Worm (Caenorhabditis elegans) whole organism, L2 larva: ENCODE measurements around the gene srx-34.

Experiments used
- C34F6.9 ChIP-seq: fragments of 150-350 bp; optimal IDR thresholded peaks from 2 replicates; lab custom pipeline; 2014; ENCODE audit warnings: missing biosample characterization, missing genetic modification characterization
- F13H6.1 ChIP-seq: sonication (generic microtip); optimal IDR thresholded peaks from 2 replicates; lab custom pipeline; 2016; ENCODE audit warnings: missing genetic modification characterization, missing compliant biosample characterization
- R02D3.7 ChIP-seq: fragments of 150-350 bp; optimal IDR thresholded peaks from 2 replicates; lab custom pipeline; 2014; ENCODE audit warnings: missing biosample characterization, missing genetic modification characterization
- Y55F3AM.14 ChIP-seq: fragments of 200-800 bp; sonication (Bioruptor generic); optimal IDR thresholded peaks from 2 replicates; lab custom pipeline; 2018; ENCODE audit warnings: mild to moderate bottlenecking, missing genetic modification characterization, missing compliant biosample characterization
- ZK546.5 ChIP-seq: sonication (generic microtip); optimal IDR thresholded peaks from 2 replicates; lab custom pipeline; 2017; ENCODE audit warnings: missing biosample characterization, missing genetic modification characterization
- alr-1 ChIP-seq: fragments of 150-350 bp; optimal IDR thresholded peaks from 2 replicates; lab custom pipeline; 2014; ENCODE audit warnings: missing biosample characterization, missing genetic modification characterization
- aly-2 ChIP-seq: fragments of 150-350 bp; optimal IDR thresholded peaks from 2 replicates; lab custom pipeline; 2014; ENCODE audit warnings: missing biosample characterization, missing genetic modification characterization
- ama-1 ChIP-seq: fragments of 150-350 bp; optimal IDR thresholded peaks from 2 replicates; lab custom pipeline; 2018; ENCODE audit warnings: inconsistent platforms
- blmp-1 ChIP-seq: sonication (generic microtip); optimal IDR thresholded peaks from 2 replicates; lab custom pipeline; 2017; ENCODE audit warnings: missing genetic modification characterization, mild to moderate bottlenecking, missing compliant biosample characterization, antibody characterized with exemption, moderate library complexity; ENCODE audit not compliant: insufficient read depth
- ceh-16 ChIP-seq: fragments of 150-350 bp; optimal IDR thresholded peaks from 2 replicates; lab custom pipeline; 2014; ENCODE audit warnings: missing biosample characterization, missing genetic modification characterization
- ceh-82 ChIP-seq: fragments of 150-350 bp; optimal IDR thresholded peaks from 2 replicates; lab custom pipeline; 2014; ENCODE audit warnings: missing biosample characterization, missing genetic modification characterization
- crh-2 ChIP-seq: sonication (generic microtip); optimal IDR thresholded peaks from 2 replicates; lab custom pipeline; 2017; ENCODE audit warnings: missing biosample characterization, missing genetic modification characterization
- dmd-4 ChIP-seq: sonication (generic microtip); optimal IDR thresholded peaks from 2 replicates; lab custom pipeline; 2017; ENCODE audit warnings: missing biosample characterization, missing genetic modification characterization
- egl-27 ChIP-seq: sonication (generic microtip); optimal IDR thresholded peaks from 3 replicates; lab custom pipeline; 2017; ENCODE audit warnings: missing biosample characterization, missing genetic modification reagents, missing genetic modification characterization
- elt-1 ChIP-seq: fragments of 150-350 bp; optimal IDR thresholded peaks from 2 replicates; lab custom pipeline; 2014; ENCODE audit warnings: missing biosample characterization, missing genetic modification characterization
- elt-3 ChIP-seq: sonication (generic microtip); optimal IDR thresholded peaks from 2 replicates; lab custom pipeline; 2017; ENCODE audit warnings: missing biosample characterization, missing genetic modification characterization
- fos-1 ChIP-seq: fragments of 150-350 bp; optimal IDR thresholded peaks from 2 replicates; lab custom pipeline; 2014; ENCODE audit warnings: missing biosample characterization, missing genetic modification characterization
- lin-11 ChIP-seq: fragments of 150-350 bp; sonication (generic microtip); optimal IDR thresholded peaks from 2 replicates; lab custom pipeline; 2014; ENCODE audit warnings: missing biosample characterization, missing genetic modification characterization, inconsistent platforms, mixed read lengths
- lin-13 ChIP-seq: fragments of 150-350 bp; optimal IDR thresholded peaks from 2 replicates; lab custom pipeline; 2014; ENCODE audit warnings: missing biosample characterization, missing genetic modification reagents, missing genetic modification characterization
- lin-39 ChIP-seq: fragments of 150-350 bp; optimal IDR thresholded peaks from 2 replicates; lab custom pipeline; 2014; ENCODE audit warnings: missing biosample characterization, missing genetic modification reagents, missing genetic modification characterization
- lsy-2 ChIP-seq, 2 experiments: fragments of 150-350 bp in 1 of 2; sonication (generic microtip) in 1 of 2; optimal IDR thresholded peaks; 2 replicates each; lab custom pipeline; 2014 to 2017; ENCODE audit warnings: missing biosample characterization in 2 of 2, missing genetic modification characterization in 2 of 2
- mbf-1 ChIP-seq: sonication (generic microtip); optimal IDR thresholded peaks from 2 replicates; lab custom pipeline; 2017; ENCODE audit warnings: missing biosample characterization, missing genetic modification characterization
- nhr-10 ChIP-seq: sonication (generic microtip); optimal IDR thresholded peaks from 2 replicates; lab custom pipeline; 2017; ENCODE audit warnings: missing biosample characterization, missing genetic modification characterization
- nhr-12 ChIP-seq: fragments of 150-350 bp; optimal IDR thresholded peaks from 2 replicates; lab custom pipeline; 2014; ENCODE audit warnings: missing biosample characterization, missing genetic modification characterization
- nhr-129 ChIP-seq: fragments of 150-350 bp; optimal IDR thresholded peaks from 2 replicates; lab custom pipeline; 2014; ENCODE audit warnings: missing biosample characterization, missing genetic modification characterization
- nhr-21 ChIP-seq: fragments of 150-350 bp; optimal IDR thresholded peaks from 2 replicates; lab custom pipeline; 2014; ENCODE audit warnings: missing biosample characterization, missing genetic modification characterization
- nhr-237 ChIP-seq: fragments of 150-350 bp; optimal IDR thresholded peaks from 2 replicates; lab custom pipeline; 2014; ENCODE audit warnings: missing biosample characterization, missing genetic modification characterization
- nhr-77 ChIP-seq: fragments of 150-350 bp; optimal IDR thresholded peaks from 2 replicates; lab custom pipeline; 2014; ENCODE audit warnings: missing biosample characterization, missing genetic modification characterization
- peb-1 ChIP-seq: fragments of 150-350 bp; optimal IDR thresholded peaks from 2 replicates; lab custom pipeline; 2014; ENCODE audit warnings: missing biosample characterization, missing genetic modification characterization
- skn-1 ChIP-seq: sonication (generic microtip); optimal IDR thresholded peaks from 2 replicates; lab custom pipeline; 2017; ENCODE audit warnings: missing biosample characterization, missing genetic modification characterization
- sma-3 ChIP-seq: sonication (generic microtip); optimal IDR thresholded peaks from 2 replicates; lab custom pipeline; 2016; ENCODE audit warnings: missing genetic modification reagents, missing genetic modification characterization, missing compliant biosample characterization
- sma-9 ChIP-seq, 2 experiments: fragments of 150-350 bp in 1 of 2; sonication (generic microtip) in 1 of 2; optimal IDR thresholded peaks; 2 replicates each; lab custom pipeline; 2014 to 2016; ENCODE audit warnings: missing genetic modification characterization in 2 of 2, mild to moderate bottlenecking in 1 of 2, missing biosample characterization in 1 of 2, missing compliant biosample characterization in 1 of 2, missing genetic modification reagents in 1 of 2, moderate library complexity in 1 of 2
- snpc-4 ChIP-seq: fragments of 150-350 bp; optimal IDR thresholded peaks from 2 replicates; lab custom pipeline; 2014; ENCODE audit warnings: missing biosample characterization, missing genetic modification characterization
- unc-62 ChIP-seq: fragments of 150-350 bp; optimal IDR thresholded peaks from 2 replicates; lab custom pipeline; 2014; ENCODE audit warnings: missing biosample characterization, missing genetic modification reagents, missing genetic modification characterization
- zag-1 ChIP-seq: fragments of 150-350 bp; optimal IDR thresholded peaks from 2 replicates; lab custom pipeline; 2014; ENCODE audit warnings: missing biosample characterization, missing genetic modification characterization

srx-34 gene

ce11 chrV:7132248-7132647 lies 12.2 kb upstream of the srx-34 start, which contains the start of gene sre-10:
Gene sre-10, plus strand, starts transcription at chrV:7132548.
- TF ChIP-seq nhr-12 (no peak), sma-9 (GFP tag; optimal IDR thresholded peaks at IDR 0.05; lab: Kevin White, UChicago) (no peak), sma-9 (tag; optimal IDR thresholded peaks at IDR 0.05; lab: Kevin White, UChicago) (no peak), lin-11 (tag; lab: Kevin White, UChicago) (no peak), lsy-2 (tag; optimal IDR thresholded peaks at IDR 0.05; lab: Kevin White, UChicago) (no peak), lin-39 (tag; lab: Kevin White, UChicago) (no peak), Y55F3AM.14 (no peak), C34F6.9 (tag; lab: Kevin White, UChicago) (no peak), nhr-237 (tag; lab: Kevin White, UChicago) (no peak), unc-62 (GFP tag; lab: Kevin White, UChicago) (no peak), zag-1 (tag; lab: Kevin White, UChicago) (no peak), nhr-77 (no peak), blmp-1 (tag; lab: Kevin White, UChicago) (no peak), peb-1 (no peak), egl-27 (tag; lab: Kevin White, UChicago) (no peak)

ce11 chrV:7130974-7131373 lies 10.9 kb upstream of the srx-34 start, which contains the start of gene srx-36:
Gene srx-36, minus strand, starts transcription at chrV:7131074.
- TF ChIP-seq nhr-237 (tag; lab: Kevin White, UChicago) (no peak), elt-1 (tag; lab: Kevin White, UChicago) (no peak), nhr-21 (tag; lab: Kevin White, UChicago) (no peak), fos-1 (tag; lab: Kevin White, UChicago) (no peak), egl-27 (tag; lab: Kevin White, UChicago) (no peak), alr-1 (tag; lab: Kevin White, UChicago) (no peak), ceh-16 (no peak), nhr-129 (tag; lab: Kevin White, UChicago) (no peak), ama-1 (lab: Kevin White, UChicago) (no peak), aly-2 (tag; lab: Kevin White, UChicago) (no peak)

ce11 chrV:7129460-7129859 lies 9.4 kb upstream of the srx-34 start, which contains the start of gene T01C4.8:
Gene T01C4.8, minus strand, starts transcription at chrV:7129560.
- TF ChIP-seq nhr-237 (tag; lab: Kevin White, UChicago), result no peak
- TF ChIP-seq lsy-2 (tag; optimal IDR thresholded peaks at IDR 0.05; lab: Kevin White, UChicago), result no peak
- no peak for TF ChIP-seq mbf-1
- no peak for TF ChIP-seq ZK546.5 (tag; lab: Kevin White, UChicago)
- TF ChIP-seq lin-13, result no peak
- no peak for TF ChIP-seq R02D3.7 (tag; lab: Kevin White, UChicago)
- TF ChIP-seq crh-2, result no peak

ce11 chrV:7123979-7124378 lies 3.9 kb upstream of the srx-34 start:
- no peak for TF ChIP-seq lin-11 (tag; lab: Kevin White, UChicago)

- no peak for TF ChIP-seq F13H6.1 (tag; lab: Kevin White, UChicago)
Measured at ce11 chrV:7123188-7123708, 3.2 kb upstream of the srx-34 start, which contains the start of gene lmd-5. Gene lmd-5, plus strand, starts transcription at chrV:7123658.

ce11 chrV:7118796-7119195 lies 1.3 kb downstream of the srx-34 start, which contains the start of gene srx-33:
Gene srx-33, minus strand, starts transcription at chrV:7118896.
- TF ChIP-seq dmd-4 (tag; lab: Kevin White, UChicago), result no peak
- TF ChIP-seq lin-39 (tag; lab: Kevin White, UChicago), result no peak
- TF ChIP-seq skn-1 (tag; lab: Kevin White, UChicago), result no peak
- no peak for TF ChIP-seq alr-1 (tag; lab: Kevin White, UChicago)
- no peak for TF ChIP-seq lsy-2 (tag; optimal IDR thresholded peaks at IDR 0.05; lab: Kevin White, UChicago)
- TF ChIP-seq zag-1 (tag; lab: Kevin White, UChicago), result no peak
- TF ChIP-seq sma-3 (GFP tag; lab: Kevin White, UChicago), result no peak
- TF ChIP-seq elt-1 (tag; lab: Kevin White, UChicago), result no peak
- TF ChIP-seq nhr-10 (tag; lab: Kevin White, UChicago), result no peak
- TF ChIP-seq ceh-82 (tag; lab: Kevin White, UChicago), result no peak
- no peak for TF ChIP-seq peb-1
- no peak for TF ChIP-seq egl-27 (tag; lab: Kevin White, UChicago)
- TF ChIP-seq snpc-4 (tag; lab: Kevin White, UChicago), result no peak
- TF ChIP-seq F13H6.1 (tag; lab: Kevin White, UChicago), result no peak
- TF ChIP-seq mbf-1, result no peak
- TF ChIP-seq elt-3 (tag; lab: Kevin White, UChicago), result no peak
- TF ChIP-seq, all 48 proteins: peak for 0
